2 worm cellular contexts compared by ENCODE assay signal in the genomic region with DNA sequence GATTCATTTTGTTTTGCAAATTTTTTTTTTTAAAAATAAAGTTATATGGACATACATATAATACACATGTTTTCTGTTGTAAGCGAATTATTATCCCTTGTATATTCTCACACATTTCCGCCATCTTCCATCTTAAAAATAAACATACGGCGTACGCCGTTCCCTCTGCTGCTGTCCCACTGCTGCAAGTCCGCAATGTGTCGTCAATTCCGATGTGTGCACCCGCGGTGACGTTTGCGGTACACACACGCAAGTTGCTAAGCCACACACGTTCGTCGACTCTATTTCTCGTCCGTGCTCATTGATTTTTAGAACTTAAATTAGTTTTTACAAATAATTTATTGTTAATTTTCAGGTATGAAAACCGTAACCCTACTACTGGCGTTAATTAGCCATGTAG.
A peak's percentile ranks its signal among the peaks of the same experiment; 100 is the strongest.
TF ChIP-seq lines count a peak whose summit lies in the region.

A gene (plus strand): TSS at position 356 of the 400 bp plus-strand sequence.

TF ChIP-seq in whole organism, L2 larva, 48 proteins besides CTCF, POLR2A, EP300 and RAD21 (continued from another document):
- TF ChIP-seq sma-3 (GFP tag; optimal IDR thresholded peaks at IDR 0.05; lab: Kevin White, UChicago) (peak; percentile 48), lin-39 (tag; optimal IDR thresholded peaks at IDR 0.05; lab: Kevin White, UChicago) (no peak), nhr-23 (tag; optimal IDR thresholded peaks at IDR 0.05; lab: Kevin White, UChicago) (no peak), nhr-237 (tag; optimal IDR thresholded peaks at IDR 0.05; lab: Kevin White, UChicago) (no peak), R02D3.7 (tag; optimal IDR thresholded peaks at IDR 0.05; lab: Kevin White, UChicago) (no peak), lsy-2 (tag; optimal IDR thresholded peaks at IDR 0.05; lab: Kevin White, UChicago) (peak in 1 of 2 experiments; percentile 56), blmp-1 (tag; optimal IDR thresholded peaks at IDR 0.05; lab: Kevin White, UChicago; ENCODE audit: insufficient read depth) (no peak), alr-1 (tag; optimal IDR thresholded peaks at IDR 0.05; lab: Kevin White, UChicago) (no peak), nhr-77 (tag; optimal IDR thresholded peaks at IDR 0.05; lab: Kevin White, UChicago) (no peak), nhr-21 (tag; optimal IDR thresholded peaks at IDR 0.05; lab: Kevin White, UChicago) (no peak), dmd-4 (tag; optimal IDR thresholded peaks at IDR 0.05; lab: Kevin White, UChicago) (no peak), F13H6.1 (tag; optimal IDR thresholded peaks at IDR 0.05; lab: Kevin White, UChicago) (peak; percentile 39), ama-1 (optimal IDR thresholded peaks at IDR 0.05; lab: Kevin White, UChicago) (no peak), skn-1 (tag; optimal IDR thresholded peaks at IDR 0.05; lab: Kevin White, UChicago) (no peak), C34F6.9 (tag; optimal IDR thresholded peaks at IDR 0.05; lab: Kevin White, UChicago) (peak; percentile 45), Y55F3AM.14 (GFP tag; optimal IDR thresholded peaks at IDR 0.05; lab: Kevin White, UChicago) (no peak), lin-11 (tag; optimal IDR thresholded peaks at IDR 0.05; lab: Kevin White, UChicago) (peak; percentile 40), elt-1 (tag; optimal IDR thresholded peaks at IDR 0.05; lab: Kevin White, UChicago) (no peak), sem-4 (tag; optimal IDR thresholded peaks at IDR 0.05; lab: Kevin White, UChicago) (no peak), unc-55 (GFP tag; optimal IDR thresholded peaks at IDR 0.05; lab: Kevin White, UChicago) (peak; percentile 50)

TF ChIP-seq in whole organism, L4 larva, 104 proteins besides CTCF, POLR2A, EP300 and RAD21 (continued from another document):
- no peak for TF ChIP-seq php-3 (GFP tag; IDR thresholded peaks at IDR 0.05; lab: Robert Waterston, UW)
- peak; percentile 76 for TF ChIP-seq hmg-1.1 (GFP tag; IDR thresholded peaks at IDR 0.05; lab: Robert Waterston, UW)
- TF ChIP-seq hlh-11 (tag; optimal IDR thresholded peaks at IDR 0.05; lab: Kevin White, UChicago) = peak; percentile 58
- peak in 1 of 2 experiments; percentile 27 for TF ChIP-seq hif-1 (tag; optimal IDR thresholded peaks at IDR 0.05; lab: Kevin White, UChicago)
